Worm (Caenorhabditis elegans) whole organism, L4 larva: Measurements from ENCODE around the gene clec-255.

ENCODE experiments used
- Y48G9A.11 ChIP-seq: fragments of 200-800 bp; sonication (Bioruptor generic); IDR thresholded peaks from 2 replicates; pipeline ENCODE4 v1.3.6; 2022; ENCODE audit warnings: missing genetic modification reagents, missing genetic modification characterization, missing compliant biosample characterization
- aha-1 ChIP-seq: fragments of 150-350 bp; peaks from one replicate; lab custom pipeline; 2014; ENCODE audit warnings: missing biosample characterization, missing genetic modification characterization
- ceh-82 ChIP-seq: sonication (generic microtip); optimal IDR thresholded peaks from 2 replicates; lab custom pipeline; 2017; ENCODE audit warnings: missing biosample characterization, missing genetic modification characterization
- lim-7 ChIP-seq: fragments of 200-800 bp; sonication (Bioruptor generic); IDR thresholded peaks from 2 replicates; pipeline ENCODE4 v1.3.6; 2022; ENCODE audit warnings: missing genetic modification characterization, missing compliant biosample characterization
- nhr-102 ChIP-seq: sonication (generic microtip); optimal IDR thresholded peaks from 2 replicates; lab custom pipeline; 2016; ENCODE audit warnings: mild to moderate bottlenecking, missing genetic modification characterization, moderate library complexity, missing compliant biosample characterization
- nhr-11 ChIP-seq: fragments of 150-350 bp; optimal IDR thresholded peaks from 2 replicates; lab custom pipeline; 2014; ENCODE audit warnings: missing biosample characterization, missing genetic modification characterization
- nhr-41 ChIP-seq: fragments of 200-800 bp; sonication (Bioruptor generic); IDR thresholded peaks from 2 replicates; pipeline ENCODE4 v1.3.6; 2022; ENCODE audit warnings: missing genetic modification reagents, missing genetic modification characterization, missing compliant biosample characterization
- nhr-77 ChIP-seq: fragments of 150-350 bp; optimal IDR thresholded peaks from 2 replicates; lab custom pipeline; 2014; ENCODE audit warnings: missing biosample characterization, missing genetic modification characterization

DNA sequence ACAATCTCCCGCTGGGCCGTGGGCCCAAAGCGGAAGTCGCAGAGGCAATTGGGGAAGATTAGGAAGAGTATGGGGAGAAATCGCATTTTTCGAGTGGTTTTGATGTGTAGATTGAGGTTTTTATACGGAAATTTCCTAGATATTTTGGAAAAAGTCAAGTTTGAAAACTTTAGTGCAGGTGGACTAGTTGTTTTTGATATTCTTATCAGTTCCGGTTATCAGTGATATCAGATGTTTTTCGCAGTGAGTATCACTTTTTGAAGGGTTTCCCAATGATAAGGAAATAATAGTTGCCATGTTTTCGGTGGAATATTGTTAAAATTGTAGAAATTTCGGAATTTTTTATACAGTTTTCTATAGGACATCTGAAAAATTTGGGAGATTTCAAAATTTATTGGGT is 36.1 kb downstream of the clec-255 start, which contains the start of gene scl-20:
- TF ChIP-seq ceh-82 (tag; lab: Kevin White, UChicago) (no peak), Y48G9A.11 (GFP tag; lab: Robert Waterston, UW) (no peak), nhr-11 (tag; lab: Kevin White, UChicago) (no peak), nhr-41 (GFP tag; lab: Robert Waterston, UW) (no peak), nhr-102 (no peak), nhr-77 (no peak), aha-1 (tag; lab: Kevin White, UChicago) (no peak), lim-7 (GFP tag; lab: Robert Waterston, UW) (no peak)
